Worm (Caenorhabditis elegans) whole organism, L3 larva: ENCODE results near the gene rsp-6.

Experiments
- R02D3.7 ChIP-seq: fragments of 150-350 bp; optimal IDR thresholded peaks from 2 replicates; lab custom pipeline; 2014; ENCODE audit warnings: missing biosample characterization, missing genetic modification characterization
- nhr-237 ChIP-seq: fragments of 150-350 bp; optimal IDR thresholded peaks from 2 replicates; lab custom pipeline; 2014; ENCODE audit warnings: missing biosample characterization, missing genetic modification characterization

DNA sequence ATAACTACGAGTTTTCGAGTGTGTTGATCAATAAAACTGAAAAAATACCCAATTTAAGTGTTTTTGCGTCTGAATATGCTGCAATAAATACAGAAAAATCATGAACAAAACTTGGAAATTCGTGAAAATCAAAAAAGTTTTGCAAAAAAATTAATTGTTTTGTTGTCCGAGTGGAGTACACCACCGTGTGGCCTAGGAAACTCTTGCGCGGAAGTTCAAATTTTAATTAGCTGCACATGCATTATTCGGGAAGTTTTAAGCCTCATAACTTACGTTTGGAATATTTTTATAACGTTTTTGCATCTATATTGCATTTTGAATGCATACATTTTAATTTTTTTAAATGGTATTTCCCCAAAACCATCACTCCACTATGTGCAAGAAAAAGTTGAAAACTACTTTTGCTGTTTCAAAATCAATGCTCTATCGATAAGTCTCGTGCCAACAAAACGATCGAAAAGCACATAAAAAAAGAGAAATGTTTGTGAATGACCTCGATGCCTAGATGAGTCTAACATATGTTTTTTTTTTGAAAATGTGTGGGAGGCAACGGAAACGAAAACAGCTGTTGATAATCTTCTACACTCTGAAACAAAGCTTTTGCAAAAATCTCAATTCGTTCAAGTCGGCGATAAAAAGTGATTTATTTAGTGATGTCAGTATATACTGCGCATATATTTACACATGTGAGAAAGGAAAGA, 25.5 kb upstream of the rsp-6 start:
- TF ChIP-seq R02D3.7 (tag; lab: Kevin White, UChicago) = no peak
- no peak for TF ChIP-seq nhr-237
